Fruit fly (Drosophila melanogaster) whole organism, embryonic: ENCODE data around the gene CG34148.

Experiments used
- ATbp ChIP-seq: fragments of 200-800 bp; sonication (Bioruptor generic); optimal IDR thresholded peaks from 2 replicates; lab custom pipeline; 2017; ENCODE audit warnings: missing biosample characterization, mild to moderate bottlenecking, missing genetic modification characterization, missing genetic modification reagents
- Antp ChIP-seq: fragments of 200-800 bp; sonication (Bioruptor generic); optimal IDR thresholded peaks from 3 replicates; lab custom pipeline; 2016; ENCODE audit warnings: missing biosample characterization, missing genetic modification characterization
- Asciz ChIP-seq: fragments of 200-800 bp; sonication (Bioruptor generic); optimal IDR thresholded peaks from 2 replicates; lab custom pipeline; 2017; ENCODE audit warnings: missing biosample characterization, mild to moderate bottlenecking, missing genetic modification characterization, missing genetic modification reagents
- BtbVII ChIP-seq: fragments of 200-800 bp; sonication (Bioruptor generic); optimal IDR thresholded peaks from 3 replicates; lab custom pipeline; 2017; ENCODE audit warnings: missing biosample characterization, mild to moderate bottlenecking, missing genetic modification characterization
- CG10209 ChIP-seq: fragments of 200-800 bp; sonication (Bioruptor generic); optimal IDR thresholded peaks from 3 replicates; lab custom pipeline; 2017; ENCODE audit warnings: missing biosample characterization, mild to moderate bottlenecking, missing genetic modification characterization, missing genetic modification reagents
- CG11398 ChIP-seq: fragments of 200-800 bp; sonication (Bioruptor generic); optimal IDR thresholded peaks from 2 replicates; lab custom pipeline; 2016; ENCODE audit warnings: missing biosample characterization, missing genetic modification characterization
- CG14667 ChIP-seq: fragments of 200-800 bp; sonication (Bioruptor generic); IDR thresholded peaks from 2 replicates; pipeline ENCODE4 v1.3.6; 2022; ENCODE audit warnings: missing biosample characterization, missing genetic modification characterization
- CG15269 ChIP-seq: fragments of 200-800 bp; sonication (Bioruptor generic); optimal IDR thresholded peaks from 2 replicates; lab custom pipeline; 2018; ENCODE audit warnings: missing biosample characterization, mild to moderate bottlenecking, missing genetic modification characterization, moderate library complexity
- CG1602 ChIP-seq: fragments of 200-800 bp; sonication (Bioruptor generic); optimal IDR thresholded peaks from 3 replicates; lab custom pipeline; 2016; ENCODE audit warnings: missing biosample characterization, missing genetic modification characterization
- CG16815 ChIP-seq: fragments of 200-800 bp; sonication (Bioruptor generic); optimal IDR thresholded peaks from 3 replicates; lab custom pipeline; 2017; ENCODE audit warnings: missing biosample characterization, mild to moderate bottlenecking, missing genetic modification characterization
- CG17359 ChIP-seq: fragments of 200-800 bp; sonication (Bioruptor generic); optimal IDR thresholded peaks from 3 replicates; lab custom pipeline; 2018; ENCODE audit warnings: missing biosample characterization, mild to moderate bottlenecking, missing genetic modification characterization, moderate library complexity
- CG17802 ChIP-seq: fragments of 200-800 bp; sonication (Bioruptor generic); optimal IDR thresholded peaks from 2 replicates; lab custom pipeline; 2018; ENCODE audit warnings: missing biosample characterization, mild to moderate bottlenecking, missing genetic modification characterization, moderate library complexity
- CG4360 ChIP-seq: fragments of 200-800 bp; sonication (Bioruptor generic); IDR thresholded peaks from 2 replicates; pipeline ENCODE4 v1.3.6; 2022; ENCODE audit warnings: missing biosample characterization, missing genetic modification characterization
- CG5245 ChIP-seq: fragments of 200-800 bp; sonication (Bioruptor generic); optimal IDR thresholded peaks from 3 replicates; lab custom pipeline; 2016; ENCODE audit warnings: missing biosample characterization, missing genetic modification characterization
- CG6689 ChIP-seq: fragments of 200-800 bp; sonication (Bioruptor generic); IDR thresholded peaks from 2 replicates; pipeline ENCODE4 v1.3.6; 2022; ENCODE audit warnings: missing biosample characterization, missing genetic modification characterization
- CG6791 ChIP-seq: fragments of 200-800 bp; sonication (Bioruptor generic); IDR thresholded peaks from 3 replicates; pipeline ENCODE4 v1.3.6; 2022; ENCODE audit warnings: missing biosample characterization, missing genetic modification characterization; ENCODE audit not compliant: partially characterized antibody
- CG7271 ChIP-seq: fragments of 200-800 bp; sonication (Bioruptor generic); optimal IDR thresholded peaks from 2 replicates; lab custom pipeline; 2018; ENCODE audit warnings: missing biosample characterization, mild to moderate bottlenecking, missing genetic modification characterization, moderate library complexity
- CG7556 ChIP-seq: fragments of 200-800 bp; sonication (Bioruptor generic); optimal IDR thresholded peaks from 2 replicates; lab custom pipeline; 2017; ENCODE audit warnings: missing biosample characterization, mild to moderate bottlenecking, missing genetic modification characterization
- CG7745 ChIP-seq: fragments of 200-800 bp; sonication (Bioruptor generic); optimal IDR thresholded peaks from 2 replicates; lab custom pipeline; 2018; ENCODE audit warnings: missing biosample characterization, mild to moderate bottlenecking, missing genetic modification characterization, moderate library complexity
- CG7839 ChIP-seq: fragments of 200-800 bp; sonication (Bioruptor generic); optimal IDR thresholded peaks from 3 replicates; lab custom pipeline; 2018; ENCODE audit warnings: missing biosample characterization, mild to moderate bottlenecking, missing genetic modification characterization, moderate library complexity
- CG8478 ChIP-seq: fragments of >200 bp; optimal IDR thresholded peaks from 2 replicates; lab custom pipeline; 2018
- CG9215 ChIP-seq: fragments of 200-800 bp; sonication (Bioruptor generic); IDR thresholded peaks from 2 replicates; pipeline ENCODE4 v1.3.6; 2022; ENCODE audit warnings: missing biosample characterization, missing genetic modification characterization
- D19A ChIP-seq: fragments of 200-800 bp; optimal IDR thresholded peaks from 3 replicates; lab custom pipeline; 2019; ENCODE audit warnings: missing biosample characterization, mild to moderate bottlenecking, missing genetic modification characterization, moderate library complexity
- Dip3 ChIP-seq: fragments of 200-800 bp; sonication (Bioruptor generic); optimal IDR thresholded peaks from 3 replicates; lab custom pipeline; 2016; ENCODE audit warnings: missing biosample characterization, missing genetic modification characterization
- E2f1 ChIP-seq: fragments of 200-800 bp; sonication (Bioruptor generic); IDR thresholded peaks from 2 replicates; pipeline ENCODE4 v1.3.6; 2022; ENCODE audit warnings: missing biosample characterization, missing genetic modification characterization
- Hmx ChIP-seq: fragments of 200-800 bp; sonication (Bioruptor generic); optimal IDR thresholded peaks from 2 replicates; lab custom pipeline; 2016; ENCODE audit warnings: missing biosample characterization, missing genetic modification characterization
- Hr3 ChIP-seq: fragments of 200-800 bp; sonication (Bioruptor generic); optimal IDR thresholded peaks from 3 replicates; lab custom pipeline; 2016; ENCODE audit warnings: missing biosample characterization, missing genetic modification characterization
- Hsf ChIP-seq: fragments of 200-800 bp; sonication (Bioruptor generic); optimal IDR thresholded peaks from 3 replicates; lab custom pipeline; 2016; ENCODE audit warnings: missing biosample characterization, missing genetic modification characterization
- Meics ChIP-seq: fragments of 200-800 bp; sonication (Bioruptor generic); optimal IDR thresholded peaks from 2 replicates; lab custom pipeline; 2017; ENCODE audit warnings: missing biosample characterization, mild to moderate bottlenecking, missing genetic modification characterization
- Mrtf ChIP-seq: fragments of 200-800 bp; sonication (Bioruptor generic); IDR thresholded peaks from 3 replicates; pipeline ENCODE4 v1.3.6; 2022; ENCODE audit warnings: missing biosample characterization, missing genetic modification characterization
- Nf-YA ChIP-seq: fragments of 200-800 bp; sonication (Bioruptor generic); IDR thresholded peaks from 2 replicates; pipeline ENCODE4 v1.3.6; 2022; ENCODE audit warnings: missing biosample characterization, missing genetic modification characterization
- Oli ChIP-seq: fragments of 200-800 bp; sonication (Bioruptor generic); optimal IDR thresholded peaks from 2 replicates; lab custom pipeline; 2018; ENCODE audit warnings: missing biosample characterization, mild to moderate bottlenecking, missing genetic modification characterization, moderate library complexity
- Rx ChIP-seq: fragments of 200-800 bp; sonication (Bioruptor generic); IDR thresholded peaks from 2 replicates; pipeline ENCODE4 v1.3.6; 2022; ENCODE audit warnings: missing biosample characterization, missing genetic modification characterization
- Sox100B ChIP-seq: fragments of 200-800 bp; sonication (Bioruptor generic); optimal IDR thresholded peaks from 3 replicates; lab custom pipeline; 2018; ENCODE audit warnings: missing biosample characterization, mild to moderate bottlenecking, missing genetic modification characterization
- YL-1 ChIP-seq: fragments of 200-800 bp; sonication (Bioruptor generic); optimal IDR thresholded peaks from 3 replicates; lab custom pipeline; 2017; ENCODE audit warnings: missing biosample characterization, mild to moderate bottlenecking, missing genetic modification characterization
- bowl ChIP-seq: fragments of 200-800 bp; sonication (Bioruptor generic); IDR thresholded peaks from 2 replicates; pipeline ENCODE4 v1.3.6; 2022; ENCODE audit warnings: missing biosample characterization, missing genetic modification characterization
- gem ChIP-seq: fragments of 200-800 bp; sonication (Bioruptor generic); optimal IDR thresholded peaks from 2 replicates; lab custom pipeline; 2019; ENCODE audit warnings: missing biosample characterization, mild to moderate bottlenecking, missing genetic modification characterization, moderate library complexity
- hkb ChIP-seq, 2 experiments: fragments of 200-800 bp in 1 of 2; fragments of >200 bp in 1 of 2; sonication (Bioruptor generic) in 1 of 2; IDR thresholded peaks in 1 of 2; optimal IDR thresholded peaks in 1 of 2; 2 replicates each; pipeline versions ENCODE4 v1.3.6 to Lab custom; 2017 to 2022; ENCODE audit warnings: missing biosample characterization in 1 of 2, missing genetic modification characterization in 1 of 2
- jumu ChIP-seq: fragments of 200-800 bp; sonication (Bioruptor generic); optimal IDR thresholded peaks from 3 replicates; lab custom pipeline; 2016; ENCODE audit warnings: missing biosample characterization, missing genetic modification characterization
- ken ChIP-seq: fragments of 200-800 bp; sonication (Bioruptor generic); IDR thresholded peaks from 3 replicates; pipeline ENCODE4 v1.3.6; 2022; ENCODE audit warnings: missing biosample characterization, missing genetic modification characterization
- kni ChIP-seq: fragments of 200-800 bp; sonication (Bioruptor generic); optimal IDR thresholded peaks from 3 replicates; lab custom pipeline; 2017; ENCODE audit warnings: mild to moderate bottlenecking, missing biosample characterization, missing genetic modification reagents, missing genetic modification characterization
- lmd ChIP-seq: fragments of 200-800 bp; sonication (Bioruptor generic); IDR thresholded peaks from 2 replicates; pipeline ENCODE4 v1.3.6; 2022; ENCODE audit warnings: missing biosample characterization, missing genetic modification characterization
- nmo ChIP-seq: fragments of 200-800 bp; sonication (Bioruptor generic); optimal IDR thresholded peaks from 2 replicates; lab custom pipeline; 2018; ENCODE audit warnings: missing biosample characterization, mild to moderate bottlenecking, missing genetic modification characterization, moderate library complexity
- pan ChIP-seq, 4 experiments: fragments of >200 bp in 3 of 4; fragments of 200-800 bp in 1 of 4; sonication (Bioruptor generic) in 1 of 4; optimal IDR thresholded peaks in 3 of 4; IDR thresholded peaks in 1 of 4; 2 replicates each; pipeline versions ENCODE4 v1.3.6 to Lab custom; 2017 to 2022; ENCODE audit warnings: missing biosample characterization in 2 of 4, missing genetic modification characterization in 2 of 4, mixed read lengths in 1 of 4
- pb ChIP-seq: fragments of 200-800 bp; sonication (Bioruptor generic); optimal IDR thresholded peaks from 3 replicates; lab custom pipeline; 2016; ENCODE audit warnings: missing biosample characterization, missing genetic modification characterization
- phol ChIP-seq: fragments of 200-800 bp; sonication (Bioruptor generic); optimal IDR thresholded peaks from 3 replicates; lab custom pipeline; 2018; ENCODE audit warnings: missing biosample characterization, mild to moderate bottlenecking, missing genetic modification characterization, moderate library complexity
- psq ChIP-seq: fragments of 200-800 bp; sonication (Bioruptor generic); optimal IDR thresholded peaks from 2 replicates; lab custom pipeline; 2017; ENCODE audit warnings: missing biosample characterization, missing genetic modification characterization
- tgo ChIP-seq: fragments of 200-800 bp; sonication (Bioruptor generic); IDR thresholded peaks from 3 replicates; pipeline ENCODE4 v1.3.6; 2022; ENCODE audit warnings: missing biosample characterization, missing genetic modification characterization
- yki ChIP-seq: fragments of >200 bp; optimal IDR thresholded peaks from 3 replicates; lab custom pipeline; 2018
- z ChIP-seq: fragments of 200-800 bp; sonication (Bioruptor generic); IDR thresholded peaks from 3 replicates; pipeline ENCODE4 v1.3.6; 2022; ENCODE audit warnings: missing biosample characterization, missing genetic modification characterization

Gene CG34148

DNA sequence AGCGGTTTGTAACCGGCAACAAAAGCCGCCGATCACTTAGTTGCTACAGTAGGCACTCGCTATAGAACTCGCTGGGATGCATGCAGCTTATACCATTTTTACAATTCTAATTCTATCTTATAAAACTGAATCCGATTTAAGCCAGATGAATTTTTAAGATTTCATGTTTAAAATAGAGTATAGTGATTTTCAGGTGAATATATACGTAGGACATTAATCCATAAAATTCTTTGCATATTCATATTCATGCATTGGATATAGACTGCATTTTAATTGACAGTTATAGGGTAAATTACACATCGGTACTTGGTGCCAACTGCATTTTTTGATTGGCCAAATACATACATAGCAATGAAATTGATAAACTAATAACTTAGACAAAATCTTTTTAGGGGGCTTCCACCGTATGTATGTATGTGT, 9.1 kb upstream of the CG34148 start:
- no peak for TF ChIP-seq yki (lab: Kevin White, UChicago)
- peak; percentile 36; the same call in 1 of the 3 replicates for TF ChIP-seq tgo (GFP tag; lab: Robert Waterston, UW)
- TF ChIP-seq D19A (tag; lab: Kevin White, UChicago), result no peak
- peak; percentile 22 for TF ChIP-seq CG10209
- TF ChIP-seq CG7839 (tag; lab: Kevin White, UChicago), result peak; percentile 75
- 0 out of 3 replicates have a peak, but pooled peaks have one; percentile 53 for TF ChIP-seq ken (GFP tag; lab: Robert Waterston, UW)
- TF ChIP-seq CG11398 (GFP tag; lab: Kevin White, UChicago), result no peak
- 0 out of 2 replicates have a peak, but pooled peaks have one; percentile 42 for TF ChIP-seq CG14667 (GFP tag; lab: Robert Waterston, UW)
- TF ChIP-seq Mrtf (GFP tag; lab: Robert Waterston, UW), result 0 out of 3 replicates have a peak, but pooled peaks have one; percentile 43
- TF ChIP-seq hkb (optimal IDR thresholded peaks at IDR 0.05; lab: Kevin White, UChicago), result no peak
- TF ChIP-seq hkb (GFP tag; IDR thresholded peaks at IDR 0.05; lab: Robert Waterston, UW), result peak; percentile 41; the same call in 1 of the 2 replicates
- no peak for TF ChIP-seq YL-1 (GFP tag; lab: Kevin White, UChicago)
- peak; percentile 40 for TF ChIP-seq Asciz (GFP tag; lab: Kevin White, UChicago)
- peak; percentile 25 for TF ChIP-seq Antp (GFP tag; lab: Kevin White, UChicago)
- TF ChIP-seq Sox100B (GFP tag; lab: Kevin White, UChicago), result peak; percentile 12
- TF ChIP-seq CG4360 (GFP tag; lab: Robert Waterston, UW), result no peak
- TF ChIP-seq phol (tag; lab: Kevin White, UChicago), result peak; percentile 51
- TF ChIP-seq lmd (GFP tag; lab: Robert Waterston, UW), result peak; percentile 72
- peak; percentile 46; the same call in 1 of the 2 replicates for TF ChIP-seq Rx (GFP tag; lab: Robert Waterston, UW)
- no peak for TF ChIP-seq CG7271 (tag; lab: Kevin White, UChicago)
- TF ChIP-seq CG6689, result peak; percentile 72
- TF ChIP-seq CG5245, result peak; percentile 33
- no peak for TF ChIP-seq psq (GFP tag; lab: Kevin White, UChicago)
- TF ChIP-seq CG8478 (lab: Kevin White, UChicago), result no peak
- no peak for TF ChIP-seq CG15269 (tag; lab: Kevin White, UChicago)
- TF ChIP-seq CG6791 (GFP tag; lab: Robert Waterston, UW), result no peak
- peak; percentile 79 for TF ChIP-seq nmo (GFP tag; lab: Kevin White, UChicago)
- TF ChIP-seq ATbp, result peak; percentile 14
- TF ChIP-seq pb, result no peak
- no peak for TF ChIP-seq CG1602 (GFP tag; lab: Kevin White, UChicago)
- TF ChIP-seq kni (GFP tag; lab: Kevin White, UChicago), result no peak
- TF ChIP-seq CG7745 (tag; lab: Kevin White, UChicago), result no peak
- TF ChIP-seq pan (optimal IDR thresholded peaks at IDR 0.05; lab: Kevin White, UChicago), result no peak
- peak in 1 of 2 experiments; percentile 61 for TF ChIP-seq pan (GFP tag; optimal IDR thresholded peaks at IDR 0.05 in 1 of 2, IDR thresholded peaks at IDR 0.05 in 1 of 2)
- TF ChIP-seq CG16815, result peak; percentile 32
- TF ChIP-seq CG17359 (tag; lab: Kevin White, UChicago), result peak; percentile 45
- TF ChIP-seq Meics (GFP tag; lab: Kevin White, UChicago), result peak; percentile 0
- peak; percentile 57 for TF ChIP-seq E2f1
- no peak for TF ChIP-seq Hmx
- no peak for TF ChIP-seq CG17802 (tag; lab: Kevin White, UChicago)
- TF ChIP-seq jumu (GFP tag; lab: Kevin White, UChicago), result no peak
- peak; percentile 50 for TF ChIP-seq CG7556 (GFP tag; lab: Kevin White, UChicago)
- peak; percentile 28 for TF ChIP-seq Oli (tag; lab: Kevin White, UChicago)
- peak; percentile 36 for TF ChIP-seq gem (tag; lab: Kevin White, UChicago)
- TF ChIP-seq BtbVII, result no peak
- TF ChIP-seq Hr3 (GFP tag; lab: Kevin White, UChicago), result peak; percentile 20
- TF ChIP-seq CG9215 (GFP tag; lab: Robert Waterston, UW), result no peak; the same call in 1 of the 2 replicates
- 0 out of 2 replicates have a peak, but pooled peaks have one; percentile 23 for TF ChIP-seq Nf-YA (GFP tag; lab: Robert Waterston, UW)
- no peak for TF ChIP-seq bowl (GFP tag; lab: Robert Waterston, UW)
- no peak for TF ChIP-seq Dip3
- TF ChIP-seq Hsf (GFP tag; lab: Kevin White, UChicago), result no peak
- TF ChIP-seq z (GFP tag; lab: Robert Waterston, UW), result 0 out of 3 replicates have a peak, but pooled peaks have one; percentile 11
